Fruit fly (Drosophila melanogaster) whole organism, embryonic: Measurements from ENCODE around the gene CG16790.

Source experiments
- CG10267 ChIP-seq: fragments of 200-800 bp; sonication (Bioruptor generic); optimal IDR thresholded peaks from 2 replicates; lab custom pipeline; 2018; ENCODE audit warnings: missing biosample characterization, mild to moderate bottlenecking, missing genetic modification characterization, moderate library complexity
- CG10321 ChIP-seq: fragments of 200-800 bp; sonication (Bioruptor generic); IDR thresholded peaks from 2 replicates; pipeline ENCODE4 v1.3.6; 2022; ENCODE audit warnings: missing biosample characterization, missing genetic modification characterization
- CG10366 ChIP-seq: fragments of 200-800 bp; sonication (Bioruptor generic); IDR thresholded peaks from 2 replicates; pipeline ENCODE4 v1.3.6; 2022; ENCODE audit warnings: missing biosample characterization, missing genetic modification characterization
- CG12942 ChIP-seq: fragments of 200-800 bp; sonication (Bioruptor generic); optimal IDR thresholded peaks from 3 replicates; lab custom pipeline; 2016; ENCODE audit warnings: missing biosample characterization, missing genetic modification characterization
- CG15479 ChIP-seq: fragments of 200-800 bp; sonication (Bioruptor generic); optimal IDR thresholded peaks from 3 replicates; lab custom pipeline; 2019; ENCODE audit warnings: missing biosample characterization, mild to moderate bottlenecking, missing genetic modification characterization, moderate library complexity
- CG1603 ChIP-seq: fragments of 200-800 bp; sonication (Bioruptor generic); optimal IDR thresholded peaks from 2 replicates; lab custom pipeline; 2019; ENCODE audit warnings: missing biosample characterization, mild to moderate bottlenecking, missing genetic modification characterization, moderate library complexity
- CG16779 ChIP-seq: fragments of 200-800 bp; sonication (Bioruptor generic); IDR thresholded peaks from 2 replicates; pipeline ENCODE4 v1.3.6; 2022; ENCODE audit warnings: missing biosample characterization, missing genetic modification characterization
- CG1832 ChIP-seq: fragments of 200-800 bp; sonication (Bioruptor generic); optimal IDR thresholded peaks from 2 replicates; lab custom pipeline; 2017; ENCODE audit warnings: missing biosample characterization, mild to moderate bottlenecking, missing genetic modification characterization, inconsistent platforms
- CG18599 ChIP-seq: fragments of 200-800 bp; sonication (Bioruptor generic); optimal IDR thresholded peaks from 3 replicates; lab custom pipeline; 2017; ENCODE audit warnings: missing biosample characterization, missing genetic modification characterization, mild to moderate bottlenecking, moderate library complexity, missing genetic modification reagents
- CG3065 ChIP-seq: fragments of 200-800 bp; sonication (Bioruptor generic); optimal IDR thresholded peaks from 2 replicates; lab custom pipeline; 2016; ENCODE audit warnings: missing biosample characterization, missing genetic modification characterization
- CG4328 ChIP-seq: fragments of 200-800 bp; sonication (Bioruptor generic); optimal IDR thresholded peaks from 3 replicates; lab custom pipeline; 2017; ENCODE audit warnings: missing biosample characterization, missing genetic modification reagents, missing genetic modification characterization
- CG43689 ChIP-seq: fragments of 200-800 bp; sonication (Bioruptor generic); IDR thresholded peaks from 2 replicates; pipeline ENCODE4 v1.3.6; 2022; ENCODE audit warnings: missing biosample characterization, missing genetic modification characterization
- CG7987 ChIP-seq: fragments of 200-800 bp; sonication (Bioruptor generic); optimal IDR thresholded peaks from 2 replicates; lab custom pipeline; 2018; ENCODE audit warnings: missing biosample characterization, mild to moderate bottlenecking, missing genetic modification characterization, moderate library complexity
- CG9727 ChIP-seq: fragments of 200-800 bp; sonication (Bioruptor generic); optimal IDR thresholded peaks from 3 replicates; lab custom pipeline; 2017; ENCODE audit warnings: missing biosample characterization, mild to moderate bottlenecking, missing genetic modification characterization
- CG9876 ChIP-seq: fragments of 200-800 bp; sonication (Bioruptor generic); optimal IDR thresholded peaks from 2 replicates; lab custom pipeline; 2016; ENCODE audit warnings: missing biosample characterization, missing genetic modification characterization
- CoRest ChIP-seq: fragments of 200-800 bp; sonication (Bioruptor generic); optimal IDR thresholded peaks from 3 replicates; lab custom pipeline; 2018; ENCODE audit warnings: missing biosample characterization, mild to moderate bottlenecking, missing genetic modification characterization, moderate library complexity
- Dbx ChIP-seq: fragments of 200-800 bp; sonication (Bioruptor generic); IDR thresholded peaks from 3 replicates; pipeline ENCODE4 v1.3.6; 2022; ENCODE audit warnings: missing biosample characterization, missing genetic modification characterization
- E2f2 ChIP-seq: fragments of 200-800 bp; sonication (Bioruptor generic); IDR thresholded peaks from 2 replicates; pipeline ENCODE4 v1.3.6; 2022; ENCODE audit warnings: missing biosample characterization, missing genetic modification characterization
- Fer1 ChIP-seq: fragments of 200-800 bp; sonication (Bioruptor generic); optimal IDR thresholded peaks from 2 replicates; lab custom pipeline; 2017; ENCODE audit warnings: missing biosample characterization, mild to moderate bottlenecking, missing genetic modification characterization
- Gug ChIP-seq: fragments of 200-800 bp; sonication (Bioruptor generic); IDR thresholded peaks from 4 replicates; pipeline ENCODE4 v1.3.6; 2022; ENCODE audit warnings: missing biosample characterization, missing genetic modification characterization
- Lhr ChIP-seq: fragments of 200-800 bp; sonication (Bioruptor generic); optimal IDR thresholded peaks from 3 replicates; lab custom pipeline; 2017; ENCODE audit warnings: mild to moderate bottlenecking, missing biosample characterization, missing genetic modification reagents, missing genetic modification characterization
- Nf-YC ChIP-seq: fragments of 200-800 bp; optimal IDR thresholded peaks from 3 replicates; lab custom pipeline; 2019; ENCODE audit warnings: missing biosample characterization, mild to moderate bottlenecking, missing genetic modification characterization, moderate library complexity
- Sry-β ChIP-seq: fragments of 200-800 bp; sonication (Bioruptor generic); optimal IDR thresholded peaks from 2 replicates; lab custom pipeline; 2018; ENCODE audit warnings: missing biosample characterization, mild to moderate bottlenecking, missing genetic modification characterization, moderate library complexity
- Sry-δ ChIP-seq: fragments of 200-800 bp; sonication (Bioruptor generic); optimal IDR thresholded peaks from 2 replicates; lab custom pipeline; 2016; ENCODE audit warnings: missing biosample characterization, missing genetic modification characterization
- Ssrp ChIP-seq: fragments of 200-800 bp; sonication (Bioruptor generic); optimal IDR thresholded peaks from 2 replicates; lab custom pipeline; 2018; ENCODE audit warnings: missing biosample characterization, mild to moderate bottlenecking, missing genetic modification characterization, moderate library complexity
- amos ChIP-seq: fragments of 200-800 bp; sonication (Bioruptor generic); IDR thresholded peaks from 2 replicates; pipeline ENCODE4 v1.3.6; 2022; ENCODE audit warnings: missing biosample characterization, missing genetic modification characterization; ENCODE audit not compliant: partially characterized antibody
- caup ChIP-seq: fragments of 200-800 bp; sonication (Bioruptor generic); optimal IDR thresholded peaks from 3 replicates; lab custom pipeline; 2017; ENCODE audit warnings: missing biosample characterization, mild to moderate bottlenecking, missing genetic modification characterization, moderate library complexity; ENCODE audit not compliant: severe bottlenecking
- cg ChIP-seq: fragments of 200-800 bp; sonication (Bioruptor generic); optimal IDR thresholded peaks from 3 replicates; lab custom pipeline; 2019; ENCODE audit warnings: missing biosample characterization, mild to moderate bottlenecking, missing genetic modification characterization, moderate library complexity
- chinmo ChIP-seq: fragments of 200-800 bp; sonication (Bioruptor generic); IDR thresholded peaks from 4 replicates; pipeline ENCODE4 v1.3.6; 2022; ENCODE audit warnings: missing biosample characterization, missing genetic modification characterization; ENCODE audit not compliant: partially characterized antibody
- ci ChIP-seq: fragments of 200-800 bp; sonication (Bioruptor generic); IDR thresholded peaks from 3 replicates; pipeline ENCODE4 v1.3.6; 2022; ENCODE audit warnings: missing biosample characterization, missing genetic modification characterization
- dati ChIP-seq: fragments of 200-800 bp; sonication (Bioruptor generic); IDR thresholded peaks from 2 replicates; pipeline ENCODE4 v1.3.6; 2022; ENCODE audit warnings: missing biosample characterization, missing genetic modification characterization
- ems ChIP-seq: fragments of 200-800 bp; sonication (Bioruptor generic); optimal IDR thresholded peaks from 3 replicates; lab custom pipeline; 2016; ENCODE audit warnings: missing biosample characterization, missing genetic modification characterization
- fd96Cb ChIP-seq: fragments of 200-800 bp; sonication (Bioruptor generic); optimal IDR thresholded peaks from 2 replicates; lab custom pipeline; 2018; ENCODE audit warnings: missing biosample characterization, mild to moderate bottlenecking, missing genetic modification characterization, moderate library complexity
- gsb-n ChIP-seq: fragments of 200-800 bp; sonication (Bioruptor generic); optimal IDR thresholded peaks from 3 replicates; lab custom pipeline; 2018; ENCODE audit warnings: missing biosample characterization, mild to moderate bottlenecking, missing genetic modification characterization
- hth ChIP-seq: fragments of >200 bp; optimal IDR thresholded peaks from 2 replicates; lab custom pipeline; 2017; ENCODE audit warnings: inconsistent platforms
- ken ChIP-seq: fragments of 200-800 bp; sonication (Bioruptor generic); IDR thresholded peaks from 3 replicates; pipeline ENCODE4 v1.3.6; 2022; ENCODE audit warnings: missing biosample characterization, missing genetic modification characterization
- kni ChIP-seq: fragments of 200-800 bp; sonication (Bioruptor generic); optimal IDR thresholded peaks from 3 replicates; lab custom pipeline; 2017; ENCODE audit warnings: mild to moderate bottlenecking, missing biosample characterization, missing genetic modification reagents, missing genetic modification characterization
- lola ChIP-seq, 3 experiments: fragments of >200 bp in 2 of 3; fragments of 200-800 bp in 1 of 3; sonication (Bioruptor generic) in 1 of 3; optimal IDR thresholded peaks; 2 replicates each; lab custom pipeline; 2017 to 2019; ENCODE audit warnings: missing biosample characterization in 3 of 3, missing genetic modification characterization in 3 of 3, mild to moderate bottlenecking in 1 of 3, moderate library complexity in 1 of 3
- prd ChIP-seq, 3 experiments: fragments of >200 bp in 2 of 3; fragments of 200-800 bp in 1 of 3; sonication (Bioruptor generic) in 1 of 3; optimal IDR thresholded peaks in 2 of 3; IDR thresholded peaks in 1 of 3; 2 replicates in 2 of 3; 3 replicates in 1 of 3; pipeline versions ENCODE4 v1.3.6 to Lab custom; 2017 to 2022; ENCODE audit warnings: missing biosample characterization in 1 of 3, missing genetic modification characterization in 1 of 3
- pros ChIP-seq: fragments of 200-800 bp; sonication (Bioruptor generic); optimal IDR thresholded peaks from 3 replicates; lab custom pipeline; 2019; ENCODE audit warnings: missing biosample characterization, mild to moderate bottlenecking, missing genetic modification characterization, moderate library complexity
- ranshi ChIP-seq: fragments of 200-800 bp; sonication (Bioruptor generic); IDR thresholded peaks from 2 replicates; pipeline ENCODE4 v1.3.6; 2022; ENCODE audit warnings: missing biosample characterization, missing genetic modification characterization
- run ChIP-seq: fragments of 200-800 bp; sonication (Bioruptor generic); optimal IDR thresholded peaks from 3 replicates; lab custom pipeline; 2018; ENCODE audit warnings: missing biosample characterization, mild to moderate bottlenecking, missing genetic modification characterization
- scrt ChIP-seq: fragments of 200-800 bp; sonication (Bioruptor generic); optimal IDR thresholded peaks from 2 replicates; lab custom pipeline; 2018; ENCODE audit warnings: missing biosample characterization, mild to moderate bottlenecking, missing genetic modification characterization, moderate library complexity
- tll ChIP-seq, 2 experiments: fragments of 200-800 bp in 1 of 2; fragments of >200 bp in 1 of 2; sonication (Bioruptor generic) in 1 of 2; optimal IDR thresholded peaks; 2 replicates each; lab custom pipeline; 2017 to 2019; ENCODE audit warnings: missing biosample characterization in 2 of 2, missing genetic modification characterization in 2 of 2, mild to moderate bottlenecking in 1 of 2, moderate library complexity in 1 of 2
- unc-4 ChIP-seq: fragments of 200-800 bp; sonication (Bioruptor generic); IDR thresholded peaks from 2 replicates; pipeline ENCODE4 v1.3.6; 2022; ENCODE audit warnings: missing biosample characterization, missing genetic modification characterization; ENCODE audit not compliant: partially characterized antibody
- vvl ChIP-seq: fragments of 200-800 bp; sonication (Bioruptor generic); IDR thresholded peaks from 2 replicates; pipeline ENCODE4 v1.3.6; 2022; ENCODE audit warnings: missing biosample characterization, missing genetic modification characterization
- zen ChIP-seq: fragments of 200-800 bp; sonication (Bioruptor generic); optimal IDR thresholded peaks from 3 replicates; lab custom pipeline; 2018; ENCODE audit warnings: missing biosample characterization, mild to moderate bottlenecking, missing genetic modification characterization, moderate library complexity

The CG16790 gene

DNA sequence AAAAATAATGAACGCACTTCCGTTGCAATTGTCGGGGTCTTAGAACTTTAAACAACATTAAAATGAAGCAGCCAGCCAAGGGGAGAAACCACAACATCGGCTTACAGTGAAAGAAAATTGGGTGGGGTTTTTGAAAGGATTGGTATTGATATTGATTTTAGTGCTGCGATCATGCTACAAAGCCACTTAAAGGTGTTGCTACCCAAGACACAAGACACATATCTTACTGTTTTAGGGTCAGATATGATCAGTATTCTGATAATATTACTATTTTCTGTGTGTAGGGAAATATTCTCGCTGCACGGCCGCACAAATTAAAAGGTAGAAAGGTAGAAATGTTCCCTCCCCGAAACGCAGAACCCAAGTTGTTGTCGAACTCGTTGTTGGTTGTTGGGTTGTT, 35.1 kb upstream of the CG16790 start (continued):
- TF ChIP-seq prd (optimal IDR thresholded peaks at IDR 0.05; lab: Kevin White, UChicago) (no peak), prd (GFP tag; IDR thresholded peaks at IDR 0.05; lab: Robert Waterston, UW) (peak; percentile 77), CG9727 (GFP tag; lab: Kevin White, UChicago) (peak; percentile 74), CG1603 (tag; lab: Kevin White, UChicago) (peak; percentile 77), lola (GFP tag; optimal IDR thresholded peaks at IDR 0.05; lab: Kevin White, UChicago) (peak in 1 of 3 experiments; percentile 71), CG12942 (GFP tag; lab: Kevin White, UChicago) (no peak), CG18599 (GFP tag; lab: Kevin White, UChicago) (no peak), CoRest (tag; lab: Kevin White, UChicago) (peak; percentile 28), Fer1 (GFP tag; lab: Kevin White, UChicago) (no peak), Ssrp (tag; lab: Kevin White, UChicago) (peak; percentile 51), ken (no peak), CG4328 (GFP tag; lab: Kevin White, UChicago) (no peak), CG10267 (peak; percentile 52)

DNA sequence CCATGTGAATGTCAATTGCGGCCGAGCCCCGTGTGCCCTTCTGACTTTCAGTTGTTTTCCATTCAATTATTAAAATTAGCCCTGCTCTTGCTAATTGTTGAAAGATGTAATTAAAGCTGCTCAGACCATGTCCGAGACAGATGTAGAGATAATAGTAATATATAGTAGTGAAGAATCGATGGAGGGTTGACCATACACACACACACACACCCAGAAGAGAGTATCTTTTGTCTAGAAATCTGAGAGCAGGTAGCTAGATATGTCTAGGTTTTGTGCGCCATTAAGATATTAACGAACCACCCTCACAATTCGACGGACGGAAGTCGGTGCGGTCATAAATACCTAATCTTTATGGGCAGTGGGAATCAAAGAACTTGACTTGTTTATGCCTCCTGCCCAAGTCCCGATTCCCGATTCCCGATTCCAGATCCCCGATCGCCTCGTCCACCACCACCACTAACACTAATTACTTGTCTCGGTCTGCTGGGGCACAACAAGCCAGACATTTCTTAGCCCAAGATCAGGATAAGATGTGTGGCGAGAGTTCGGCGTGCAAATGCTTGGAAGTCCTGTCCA, 34.5 kb upstream of the CG16790 start:
- peak; percentile 82 for TF ChIP-seq zen (tag; lab: Kevin White, UChicago)
- no peak for TF ChIP-seq Gug (GFP tag; lab: Robert Waterston, UW)
- peak; percentile 10 for TF ChIP-seq cg
- TF ChIP-seq CG1832 (GFP tag; lab: Kevin White, UChicago), result no peak
- no peak for TF ChIP-seq scrt (GFP tag; lab: Kevin White, UChicago)
- no peak for TF ChIP-seq CG3065
- TF ChIP-seq CG10321, result no peak
- no peak for TF ChIP-seq amos (GFP tag; lab: Robert Waterston, UW)
- peak; percentile 67 for TF ChIP-seq CG15479 (GFP tag; lab: Kevin White, UChicago)
- TF ChIP-seq Lhr (GFP tag; lab: Kevin White, UChicago), result no peak
- no peak for TF ChIP-seq CG4328 (GFP tag; lab: Kevin White, UChicago)
- no peak for TF ChIP-seq CG16779 (GFP tag; lab: Robert Waterston, UW)
- no peak for TF ChIP-seq CG9876
- TF ChIP-seq tll (GFP tag; optimal IDR thresholded peaks at IDR 0.05; lab: Kevin White, UChicago), result peak in 1 of 2 experiments; percentile 90
- TF ChIP-seq kni (GFP tag; lab: Kevin White, UChicago), result peak; percentile 22
- TF ChIP-seq hth, result peak; percentile 77
- no peak for TF ChIP-seq ranshi (GFP tag; lab: Robert Waterston, UW)
- 0 out of 4 replicates have a peak, but pooled peaks have one; percentile 21 for TF ChIP-seq chinmo (GFP tag; lab: Robert Waterston, UW)
- TF ChIP-seq Sry-δ (GFP tag; lab: Kevin White, UChicago), result no peak
- no peak for TF ChIP-seq E2f2 (GFP tag; lab: Robert Waterston, UW)
- no peak for TF ChIP-seq vvl (GFP tag; lab: Robert Waterston, UW)
- TF ChIP-seq dati (GFP tag; lab: Robert Waterston, UW), result no peak
- no peak for TF ChIP-seq CG10366 (GFP tag; lab: Robert Waterston, UW)
- TF ChIP-seq gsb-n (tag; lab: Kevin White, UChicago), result no peak
- no peak for TF ChIP-seq Nf-YC (tag; lab: Kevin White, UChicago)
- no peak for TF ChIP-seq run (tag; lab: Kevin White, UChicago)
- peak; percentile 46 for TF ChIP-seq pros (GFP tag; lab: Kevin White, UChicago)
- no peak for TF ChIP-seq Dbx (GFP tag; lab: Robert Waterston, UW)
- TF ChIP-seq fd96Cb, result no peak
- TF ChIP-seq unc-4 (GFP tag; lab: Robert Waterston, UW), result no peak
- no peak for TF ChIP-seq CG7987 (GFP tag; lab: Kevin White, UChicago)
- no peak for TF ChIP-seq CG43689 (GFP tag; lab: Robert Waterston, UW)
- TF ChIP-seq ci (GFP tag; lab: Robert Waterston, UW), result peak; percentile 15; the same call in 1 of the 3 replicates
- no peak for TF ChIP-seq caup (GFP tag; lab: Kevin White, UChicago)
- TF ChIP-seq Sry-β (GFP tag; lab: Kevin White, UChicago), result no peak
- no peak for TF ChIP-seq ems (GFP tag; lab: Kevin White, UChicago)
